Fruit fly (Drosophila melanogaster): ENCODE measurements around the gene CG45486.
"Not testable (repeated sequence)": the region's sequence is repeated elsewhere in the genome, so short reads cannot be mapped to it uniquely, and the experiment has no call there.

CG45486 gene

DNA sequence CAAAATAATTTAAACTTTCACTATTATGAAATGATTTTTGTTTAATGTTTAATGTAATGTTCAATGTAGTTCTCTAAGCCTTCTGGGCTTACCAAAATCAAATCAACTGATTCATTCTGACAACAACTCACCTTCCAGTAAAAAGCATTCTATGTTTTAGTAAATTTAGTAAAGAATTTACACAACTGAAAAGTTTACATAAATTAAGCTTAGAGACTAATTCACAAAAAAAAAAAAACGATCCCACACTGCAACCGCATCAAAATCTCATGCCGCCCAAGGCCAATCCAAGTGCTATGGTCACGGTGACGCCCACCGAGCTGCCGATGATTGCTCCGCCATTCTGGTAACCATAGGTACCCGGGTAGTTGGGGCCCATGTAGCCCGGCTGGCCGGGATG is at the start of gene CG45486:
CG45486 (minus strand) TSS at position 101 of the 400 bp plus-strand sequence.
- TF ChIP-seq noc (tag; optimal IDR thresholded peaks at IDR 0.05) = not testable (repeated sequence)

DNA sequence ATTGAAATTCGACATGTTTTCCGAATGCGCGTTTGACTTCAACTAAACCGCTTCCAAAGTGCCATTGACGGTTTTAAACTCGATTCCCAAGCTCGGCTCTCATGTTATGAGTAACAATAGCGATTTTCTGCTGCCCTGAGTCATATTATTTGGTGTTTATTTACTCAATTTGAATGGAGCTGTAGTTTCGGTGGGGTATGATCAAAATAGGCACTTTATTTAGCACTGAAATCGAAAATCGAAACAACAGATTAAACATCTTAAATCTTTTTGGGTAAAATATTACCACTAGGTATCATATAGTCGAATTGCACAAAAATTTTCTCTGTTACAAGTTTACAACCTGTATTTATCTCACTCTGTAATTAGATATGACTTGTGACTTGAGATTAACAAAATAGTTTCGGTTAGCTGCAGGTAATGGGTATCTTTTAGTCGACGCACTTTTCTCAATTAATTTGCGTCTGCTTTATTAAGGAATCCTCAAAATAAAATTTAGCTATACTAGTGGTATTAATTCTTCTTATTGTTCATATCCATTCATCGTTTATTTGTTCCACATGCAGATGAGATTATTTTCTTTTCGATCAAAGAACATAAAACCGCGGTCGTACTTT is 49.5 kb upstream of the CG45486 start, which contains the start of gene CG12655:
CG12655 (minus strand) TSS at position 51 of the 617 bp plus-strand sequence.
- no peak for TF ChIP-seq noc (tag; optimal IDR thresholded peaks at IDR 0.05)

DNA sequence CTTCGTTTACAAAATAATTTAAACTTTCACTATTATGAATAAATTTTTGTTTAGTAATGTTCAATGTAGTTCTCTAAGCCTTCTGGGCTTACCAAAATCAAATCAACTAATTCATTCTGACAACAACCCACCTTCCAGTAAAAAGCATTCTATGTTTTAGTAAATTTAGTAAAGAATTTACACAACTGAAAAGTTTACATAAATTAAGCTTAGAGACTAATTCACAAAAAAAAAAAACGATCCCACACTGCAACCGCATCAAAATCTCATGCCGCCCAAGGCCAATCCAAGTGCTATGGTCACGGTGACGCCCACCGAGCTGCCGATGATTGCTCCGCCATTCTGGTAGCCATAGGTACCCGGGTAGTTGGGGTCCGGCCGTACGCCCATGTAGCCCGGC is 48.3 kb upstream of the CG45486 start, which contains the start of gene CG43784:
CG43784 (minus strand) TSS at position 101 of the 400 bp plus-strand sequence.
- not testable (repeated sequence) for TF ChIP-seq noc (tag; optimal IDR thresholded peaks at IDR 0.05)

DNA sequence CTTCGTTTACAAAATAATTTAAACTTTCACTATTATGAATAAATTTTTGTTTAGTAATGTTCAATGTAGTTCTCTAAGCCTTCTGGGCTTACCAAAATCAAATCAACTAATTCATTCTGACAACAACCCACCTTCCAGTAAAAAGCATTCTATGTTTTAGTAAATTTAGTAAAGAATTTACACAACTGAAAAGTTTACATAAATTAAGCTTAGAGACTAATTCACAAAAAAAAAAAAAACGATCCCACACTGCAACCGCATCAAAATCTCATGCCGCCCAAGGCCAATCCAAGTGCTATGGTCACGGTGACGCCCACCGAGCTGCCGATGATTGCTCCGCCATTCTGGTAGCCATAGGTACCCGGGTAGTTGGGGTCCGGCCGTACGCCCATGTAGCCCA is 43.6 kb upstream of the CG45486 start, which contains the start of gene CG45494:
CG45494 (minus strand) TSS at position 101 of the 400 bp plus-strand sequence.
- TF ChIP-seq noc (tag; optimal IDR thresholded peaks at IDR 0.05) = not testable (repeated sequence)

DNA sequence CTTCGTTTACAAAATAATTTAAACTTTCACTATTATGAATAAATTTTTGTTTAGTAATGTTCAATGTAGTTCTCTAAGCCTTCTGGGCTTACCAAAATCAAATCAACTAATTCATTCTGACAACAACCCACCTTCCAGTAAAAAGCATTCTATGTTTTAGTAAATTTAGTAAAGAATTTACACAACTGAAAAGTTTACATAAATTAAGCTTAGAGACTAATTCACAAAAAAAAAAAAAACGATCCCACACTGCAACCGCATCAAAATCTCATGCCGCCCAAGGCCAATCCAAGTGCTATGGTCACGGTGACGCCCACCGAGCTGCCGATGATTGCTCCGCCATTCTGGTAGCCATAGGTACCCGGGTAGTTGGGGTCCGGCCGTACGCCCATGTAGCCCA is 38.9 kb upstream of the CG45486 start, which contains the start of gene CG45493:
CG45493 (minus strand) TSS at position 101 of the 400 bp plus-strand sequence.
- TF ChIP-seq noc (tag; optimal IDR thresholded peaks at IDR 0.05) = not testable (repeated sequence)

DNA sequence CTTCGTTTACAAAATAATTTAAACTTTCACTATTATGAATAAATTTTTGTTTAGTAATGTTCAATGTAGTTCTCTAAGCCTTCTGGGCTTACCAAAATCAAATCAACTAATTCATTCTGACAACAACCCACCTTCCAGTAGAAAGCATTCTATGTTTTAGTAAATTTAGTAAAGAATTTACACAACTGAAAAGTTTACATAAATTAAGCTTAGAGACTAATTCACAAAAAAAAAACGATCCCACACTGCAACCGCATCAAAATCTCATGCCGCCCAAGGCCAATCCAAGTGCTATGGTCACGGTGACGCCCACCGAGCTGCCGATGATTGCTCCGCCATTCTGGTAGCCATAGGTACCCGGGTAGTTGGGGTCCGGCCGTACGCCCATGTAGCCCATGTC is 34.1 kb upstream of the CG45486 start, which contains the start of gene CG45492:
CG45492 (minus strand) TSS at position 101 of the 400 bp plus-strand sequence.
- not testable (repeated sequence) for TF ChIP-seq noc (tag; optimal IDR thresholded peaks at IDR 0.05)

DNA sequence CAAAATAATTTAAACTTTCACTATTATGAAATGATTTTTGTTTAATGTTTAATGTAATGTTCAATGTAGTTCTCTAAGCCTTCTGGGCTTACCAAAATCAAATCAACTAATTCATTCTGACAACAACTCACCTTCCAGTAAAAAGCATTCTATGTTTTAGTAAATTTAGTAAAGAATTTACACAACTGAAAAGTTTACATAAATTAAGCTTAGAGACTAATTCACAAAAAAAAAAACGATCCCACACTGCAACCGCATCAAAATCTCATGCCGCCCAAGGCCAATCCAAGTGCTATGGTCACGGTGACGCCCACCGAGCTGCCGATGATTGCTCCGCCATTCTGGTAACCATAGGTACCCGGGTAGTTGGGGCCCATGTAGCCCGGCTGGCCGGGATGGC is 29.0 kb upstream of the CG45486 start, which contains the start of gene CG45491:
CG45491 (minus strand) TSS at position 101 of the 400 bp plus-strand sequence.
- not testable (repeated sequence) for TF ChIP-seq noc (tag; optimal IDR thresholded peaks at IDR 0.05)

DNA sequence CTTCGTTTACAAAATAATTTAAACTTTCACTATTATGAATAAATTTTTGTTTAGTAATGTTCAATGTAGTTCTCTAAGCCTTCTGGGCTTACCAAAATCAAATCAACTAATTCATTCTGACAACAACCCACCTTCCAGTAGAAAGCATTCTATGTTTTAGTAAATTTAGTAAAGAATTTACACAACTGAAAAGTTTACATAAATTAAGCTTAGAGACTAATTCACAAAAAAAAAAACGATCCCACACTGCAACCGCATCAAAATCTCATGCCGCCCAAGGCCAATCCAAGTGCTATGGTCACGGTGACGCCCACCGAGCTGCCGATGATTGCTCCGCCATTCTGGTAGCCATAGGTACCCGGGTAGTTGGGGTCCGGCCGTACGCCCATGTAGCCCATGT is 24.3 kb upstream of the CG45486 start, which contains the start of gene CG45490:
CG45490 (minus strand) TSS at position 101 of the 400 bp plus-strand sequence.
- not testable (repeated sequence) for TF ChIP-seq noc (tag; optimal IDR thresholded peaks at IDR 0.05)

DNA sequence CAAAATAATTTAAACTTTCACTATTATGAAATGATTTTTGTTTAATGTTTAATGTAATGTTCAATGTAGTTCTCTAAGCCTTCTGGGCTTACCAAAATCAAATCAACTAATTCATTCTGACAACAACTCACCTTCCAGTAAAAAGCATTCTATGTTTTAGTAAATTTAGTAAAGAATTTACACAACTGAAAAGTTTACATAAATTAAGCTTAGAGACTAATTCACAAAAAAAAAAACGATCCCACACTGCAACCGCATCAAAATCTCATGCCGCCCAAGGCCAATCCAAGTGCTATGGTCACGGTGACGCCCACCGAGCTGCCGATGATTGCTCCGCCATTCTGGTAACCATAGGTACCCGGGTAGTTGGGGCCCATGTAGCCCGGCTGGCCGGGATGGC is 19.2 kb upstream of the CG45486 start, which contains the start of gene CG45489:
CG45489 (minus strand) TSS at position 101 of the 400 bp plus-strand sequence.
- TF ChIP-seq noc (tag; optimal IDR thresholded peaks at IDR 0.05) = not testable (repeated sequence)

DNA sequence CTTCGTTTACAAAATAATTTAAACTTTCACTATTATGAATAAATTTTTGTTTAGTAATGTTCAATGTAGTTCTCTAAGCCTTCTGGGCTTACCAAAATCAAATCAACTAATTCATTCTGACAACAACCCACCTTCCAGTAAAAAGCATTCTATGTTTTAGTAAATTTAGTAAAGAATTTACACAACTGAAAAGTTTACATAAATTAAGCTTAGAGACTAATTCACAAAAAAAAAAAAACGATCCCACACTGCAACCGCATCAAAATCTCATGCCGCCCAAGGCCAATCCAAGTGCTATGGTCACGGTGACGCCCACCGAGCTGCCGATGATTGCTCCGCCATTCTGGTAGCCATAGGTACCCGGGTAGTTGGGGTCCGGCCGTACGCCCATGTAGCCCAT is 10.4 kb upstream of the CG45486 start, which contains the start of gene CG45488:
CG45488 (minus strand) TSS at position 101 of the 400 bp plus-strand sequence.
- TF ChIP-seq noc (tag; optimal IDR thresholded peaks at IDR 0.05) = not testable (repeated sequence)

DNA sequence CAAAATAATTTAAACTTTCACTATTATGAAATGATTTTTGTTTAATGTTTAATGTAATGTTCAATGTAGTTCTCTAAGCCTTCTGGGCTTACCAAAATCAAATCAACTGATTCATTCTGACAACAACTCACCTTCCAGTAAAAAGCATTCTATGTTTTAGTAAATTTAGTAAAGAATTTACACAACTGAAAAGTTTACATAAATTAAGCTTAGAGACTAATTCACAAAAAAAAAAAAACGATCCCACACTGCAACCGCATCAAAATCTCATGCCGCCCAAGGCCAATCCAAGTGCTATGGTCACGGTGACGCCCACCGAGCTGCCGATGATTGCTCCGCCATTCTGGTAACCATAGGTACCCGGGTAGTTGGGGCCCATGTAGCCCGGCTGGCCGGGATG is 5.3 kb upstream of the CG45486 start, which contains the start of gene CG45487:
CG45487 (minus strand) TSS at position 101 of the 400 bp plus-strand sequence.
- TF ChIP-seq noc (tag; optimal IDR thresholded peaks at IDR 0.05) = not testable (repeated sequence)

DNA sequence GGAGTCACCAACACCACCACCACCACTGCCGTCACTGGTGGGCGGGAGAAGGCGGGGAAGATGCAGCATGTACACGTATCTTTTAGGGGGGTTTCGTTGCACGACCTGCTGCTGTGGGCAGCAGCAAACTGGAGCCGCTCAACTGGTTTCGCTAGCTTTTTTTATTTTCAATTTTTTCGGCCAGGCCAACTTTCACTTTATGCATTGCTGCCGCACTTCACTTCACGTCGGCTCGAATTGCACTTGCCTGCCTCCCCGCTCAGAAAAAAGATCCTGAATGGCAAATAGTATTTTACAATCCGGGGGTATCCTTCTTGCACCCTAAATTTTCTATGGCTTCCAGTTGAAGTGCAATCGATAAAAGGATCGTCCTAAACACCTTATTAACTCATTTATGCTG is 9.9 kb downstream of the CG45486 start:
- TF ChIP-seq noc (tag; optimal IDR thresholded peaks at IDR 0.05) = no peak

DNA sequence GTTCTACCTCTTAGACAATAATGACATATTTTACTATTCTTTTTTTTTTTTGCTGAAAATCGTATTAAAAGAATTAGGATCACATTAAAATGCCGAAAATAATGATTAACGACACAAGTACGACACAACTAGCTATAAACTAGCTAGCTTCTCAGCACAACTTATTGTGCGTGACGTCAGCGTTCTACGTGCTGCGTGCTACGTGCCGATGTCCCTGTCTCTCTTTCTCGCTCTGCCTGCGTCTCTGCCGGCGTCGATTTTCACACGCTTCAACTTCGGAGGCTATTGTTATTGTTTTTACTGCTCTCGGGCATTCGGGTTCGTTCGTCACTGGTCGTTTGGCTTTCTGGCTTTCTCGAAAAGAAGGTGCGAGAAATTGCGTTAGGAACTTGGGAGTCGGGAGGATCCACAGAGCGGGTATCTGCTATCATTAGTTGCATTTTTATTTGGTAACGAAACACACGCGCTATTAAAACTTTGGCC is 11.9 kb downstream of the CG45486 start:
- no peak for TF ChIP-seq noc (tag; optimal IDR thresholded peaks at IDR 0.05)

DNA sequence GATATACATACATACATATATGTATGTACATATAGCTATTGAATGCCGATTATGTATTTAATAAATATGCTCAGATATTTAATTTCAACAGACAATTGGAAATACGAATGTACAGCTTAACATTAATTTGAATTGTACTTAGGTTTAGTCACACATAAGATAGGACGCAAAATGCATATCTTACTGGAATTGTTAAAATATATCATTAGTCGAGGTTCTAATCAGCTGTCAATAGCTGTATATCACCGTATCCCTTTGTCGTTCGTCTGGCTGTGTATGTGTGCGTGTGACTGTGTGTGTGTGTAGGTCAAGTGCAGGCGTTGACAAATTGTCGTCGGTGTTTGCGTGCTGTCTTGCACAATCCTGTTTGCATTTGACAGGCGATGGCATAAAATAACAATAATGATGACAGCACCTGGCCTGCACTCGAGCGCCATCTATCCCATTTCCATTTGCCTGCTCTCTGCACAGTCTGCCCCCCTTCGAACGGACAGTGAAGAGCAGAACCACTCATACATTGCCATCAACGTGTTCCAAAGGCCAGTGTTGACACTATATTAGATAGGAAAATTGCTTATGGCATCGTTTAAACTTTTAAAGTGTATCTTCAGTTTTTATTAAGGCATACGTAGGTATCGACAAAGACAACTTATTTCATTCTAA is 12.5 kb downstream of the CG45486 start:
- TF ChIP-seq noc (tag; optimal IDR thresholded peaks at IDR 0.05) = no peak

DNA sequence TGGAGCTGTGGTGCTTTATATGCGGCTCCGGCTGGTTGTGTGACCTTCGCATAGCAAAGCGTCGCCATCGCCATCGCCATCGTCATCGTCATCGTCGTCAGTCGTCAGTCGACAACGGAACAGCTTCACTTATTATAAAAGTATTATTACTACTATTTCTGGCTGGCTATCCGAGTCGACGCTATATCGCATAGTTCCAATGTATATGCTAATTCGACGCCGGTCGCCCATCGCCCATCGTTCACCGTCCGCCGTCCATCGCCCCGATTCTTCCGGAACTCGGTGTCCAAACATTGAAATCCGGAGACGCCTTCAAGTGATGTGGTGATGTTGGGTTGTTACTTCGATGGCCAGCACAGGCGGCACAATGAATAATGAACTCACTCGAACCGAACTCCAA is 17.8 kb downstream of the CG45486 start:
- TF ChIP-seq noc (tag; optimal IDR thresholded peaks at IDR 0.05) = no peak

DNA sequence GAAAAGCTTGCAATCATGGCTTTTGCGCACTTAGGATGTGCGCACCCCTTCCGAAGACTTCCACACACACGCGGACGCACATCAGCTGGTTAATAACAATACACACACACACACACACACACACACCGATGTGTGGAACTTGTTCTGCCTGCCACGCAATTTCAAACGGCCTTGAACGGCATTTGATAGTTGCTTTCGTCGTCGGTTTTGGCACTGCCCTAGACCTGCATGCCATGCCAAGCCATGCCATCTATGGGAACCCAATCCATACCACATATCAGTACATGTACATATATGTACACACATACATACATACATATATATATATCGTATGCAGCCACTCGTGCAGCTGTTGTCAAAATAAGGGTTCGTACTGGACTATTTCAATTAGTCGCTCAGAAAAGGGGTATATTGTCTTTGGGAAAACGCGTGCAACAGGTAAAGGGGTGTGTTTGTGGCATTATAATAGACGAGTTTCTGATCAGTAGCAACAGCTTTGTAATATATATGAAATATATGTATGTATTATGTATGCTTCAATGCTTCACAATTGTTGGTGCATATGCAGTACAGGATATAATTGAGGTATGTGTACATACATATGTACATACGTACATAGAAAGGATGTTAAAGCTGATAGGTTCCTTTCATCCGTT is 19.8 kb downstream of the CG45486 start, which contains the start of gene amn:
amn (minus strand) TSS at position 51 of the 656 bp plus-strand sequence.
- no peak for TF ChIP-seq noc (tag; optimal IDR thresholded peaks at IDR 0.05)
